Fruit fly (Drosophila melanogaster) whole organism, embryonic: Measurements from ENCODE around the gene TotA.

Experiments used
- Atf6 ChIP-seq: fragments of 200-800 bp; sonication (Bioruptor generic); IDR thresholded peaks from 2 replicates; pipeline ENCODE4 v1.3.6; 2022; ENCODE audit warnings: missing biosample characterization, missing genetic modification characterization
- CG10543 ChIP-seq: fragments of 200-800 bp; sonication (Bioruptor generic); optimal IDR thresholded peaks from 3 replicates; lab custom pipeline; 2017; ENCODE audit warnings: missing biosample characterization, mild to moderate bottlenecking, missing genetic modification characterization, moderate library complexity
- CG11723 ChIP-seq: fragments of 200-800 bp; sonication (Bioruptor generic); optimal IDR thresholded peaks from 2 replicates; lab custom pipeline; 2017; ENCODE audit warnings: missing biosample characterization, mild to moderate bottlenecking, missing genetic modification characterization
- CG13123 ChIP-seq: fragments of 200-800 bp; sonication (Bioruptor generic); optimal IDR thresholded peaks from 2 replicates; lab custom pipeline; 2016; ENCODE audit warnings: missing biosample characterization, missing genetic modification characterization
- CG14667 ChIP-seq: fragments of 200-800 bp; sonication (Bioruptor generic); IDR thresholded peaks from 2 replicates; pipeline ENCODE4 v1.3.6; 2022; ENCODE audit warnings: missing biosample characterization, missing genetic modification characterization
- CG15601 ChIP-seq: fragments of 200-800 bp; sonication (Bioruptor generic); optimal IDR thresholded peaks from 3 replicates; lab custom pipeline; 2019; ENCODE audit warnings: missing biosample characterization, mild to moderate bottlenecking, missing genetic modification characterization, moderate library complexity
- CG1647 ChIP-seq: fragments of 200-800 bp; sonication (Bioruptor generic); optimal IDR thresholded peaks from 3 replicates; lab custom pipeline; 2016; ENCODE audit warnings: missing biosample characterization, missing genetic modification characterization
- CG17385 ChIP-seq: fragments of 200-800 bp; sonication (Bioruptor generic); optimal IDR thresholded peaks from 3 replicates; lab custom pipeline; 2018; ENCODE audit warnings: missing biosample characterization, mild to moderate bottlenecking, missing genetic modification characterization
- CG17912 ChIP-seq: fragments of 200-800 bp; sonication (Bioruptor generic); optimal IDR thresholded peaks from 2 replicates; lab custom pipeline; 2018; ENCODE audit warnings: missing biosample characterization, mild to moderate bottlenecking, missing genetic modification characterization
- CG18011 ChIP-seq: fragments of 200-800 bp; sonication (Bioruptor generic); optimal IDR thresholded peaks from 2 replicates; lab custom pipeline; 2017; ENCODE audit warnings: missing biosample characterization, missing genetic modification characterization, mild to moderate bottlenecking, moderate library complexity, missing genotype
- CG31388 ChIP-seq: fragments of 200-800 bp; sonication (Bioruptor generic); optimal IDR thresholded peaks from 2 replicates; lab custom pipeline; 2016; ENCODE audit warnings: missing biosample characterization, missing genetic modification characterization
- CG3163 ChIP-seq: fragments of 200-800 bp; sonication (Bioruptor generic); optimal IDR thresholded peaks from 3 replicates; lab custom pipeline; 2016; ENCODE audit warnings: missing biosample characterization, missing genetic modification characterization
- CG8281 ChIP-seq: fragments of 200-800 bp; sonication (Bioruptor generic); optimal IDR thresholded peaks from 2 replicates; lab custom pipeline; 2018; ENCODE audit warnings: missing biosample characterization, mild to moderate bottlenecking, missing genetic modification characterization, moderate library complexity
- CG8388 ChIP-seq: fragments of 200-800 bp; sonication (Bioruptor generic); optimal IDR thresholded peaks from 2 replicates; lab custom pipeline; 2019; ENCODE audit warnings: missing biosample characterization, mild to moderate bottlenecking, missing genetic modification characterization, moderate library complexity
- Ets97D ChIP-seq: fragments of 200-800 bp; sonication (Bioruptor generic); optimal IDR thresholded peaks from 3 replicates; lab custom pipeline; 2016; ENCODE audit warnings: missing biosample characterization, missing genetic modification characterization
- Gug ChIP-seq: fragments of 200-800 bp; sonication (Bioruptor generic); IDR thresholded peaks from 4 replicates; pipeline ENCODE4 v1.3.6; 2022; ENCODE audit warnings: missing biosample characterization, missing genetic modification characterization
- Hsf ChIP-seq: fragments of 200-800 bp; sonication (Bioruptor generic); optimal IDR thresholded peaks from 3 replicates; lab custom pipeline; 2016; ENCODE audit warnings: missing biosample characterization, missing genetic modification characterization
- Kr ChIP-seq: fragments of 200-800 bp; sonication (Bioruptor generic); optimal IDR thresholded peaks from 2 replicates; lab custom pipeline; 2017; ENCODE audit warnings: missing biosample characterization, mild to moderate bottlenecking, missing genetic modification characterization
- Lpt ChIP-seq: fragments of >200 bp; optimal IDR thresholded peaks from 2 replicates; lab custom pipeline; 2018; ENCODE audit warnings: missing biosample characterization, missing genetic modification characterization
- MTF-1 ChIP-seq: fragments of 200-800 bp; sonication (Bioruptor generic); optimal IDR thresholded peaks from 2 replicates; lab custom pipeline; 2018; ENCODE audit warnings: missing biosample characterization, mild to moderate bottlenecking, missing genetic modification characterization, borderline replicate concordance
- NC2α ChIP-seq: fragments of 200-800 bp; sonication (Bioruptor generic); optimal IDR thresholded peaks from 2 replicates; lab custom pipeline; 2016; ENCODE audit warnings: missing biosample characterization, missing genetic modification characterization
- NfI ChIP-seq: fragments of 200-800 bp; sonication (Bioruptor generic); optimal IDR thresholded peaks from 3 replicates; lab custom pipeline; 2018; ENCODE audit warnings: missing biosample characterization, mild to moderate bottlenecking, missing genetic modification characterization, moderate library complexity
- Rfx ChIP-seq: fragments of 200-800 bp; sonication (Bioruptor generic); IDR thresholded peaks from 2 replicates; pipeline ENCODE4 v1.3.6; 2022; ENCODE audit warnings: missing biosample characterization, missing genetic modification characterization
- Taf1 ChIP-seq: fragments of 200-800 bp; sonication (Bioruptor generic); IDR thresholded peaks from 2 replicates; pipeline ENCODE4 v1.3.6; 2022; ENCODE audit warnings: missing biosample characterization, missing genetic modification characterization
- Trl ChIP-seq, 3 experiments: fragments of >200 bp in 2 of 3; fragments of 200-800 bp in 1 of 3; sonication (Bioruptor generic) in 1 of 3; optimal IDR thresholded peaks; 2 replicates in 1 of 3; 3 replicates in 2 of 3; lab custom pipeline; 2016 to 2017; ENCODE audit warnings: missing biosample characterization in 1 of 3, missing genetic modification characterization in 1 of 3
- al ChIP-seq: fragments of 200-800 bp; sonication (Bioruptor generic); IDR thresholded peaks from 2 replicates; pipeline ENCODE4 v1.3.6; 2022; ENCODE audit warnings: missing biosample characterization, missing genetic modification characterization
- amos ChIP-seq: fragments of 200-800 bp; sonication (Bioruptor generic); IDR thresholded peaks from 2 replicates; pipeline ENCODE4 v1.3.6; 2022; ENCODE audit warnings: missing biosample characterization, missing genetic modification characterization; ENCODE audit not compliant: partially characterized antibody
- bcd ChIP-seq: fragments of 200-800 bp; sonication (Bioruptor generic); optimal IDR thresholded peaks from 2 replicates; lab custom pipeline; 2017; ENCODE audit warnings: missing biosample characterization, mild to moderate bottlenecking, missing genetic modification characterization
- ci ChIP-seq: fragments of 200-800 bp; sonication (Bioruptor generic); IDR thresholded peaks from 3 replicates; pipeline ENCODE4 v1.3.6; 2022; ENCODE audit warnings: missing biosample characterization, missing genetic modification characterization
- dmrt99B ChIP-seq: fragments of 200-800 bp; sonication (Bioruptor generic); optimal IDR thresholded peaks from 2 replicates; lab custom pipeline; 2018; ENCODE audit warnings: missing biosample characterization, mild to moderate bottlenecking, missing genetic modification characterization, moderate library complexity
- emc ChIP-seq: fragments of 200-800 bp; sonication (Bioruptor generic); optimal IDR thresholded peaks from 2 replicates; lab custom pipeline; 2016; ENCODE audit warnings: missing biosample characterization, missing genetic modification characterization
- gsb ChIP-seq: fragments of 200-800 bp; sonication (Bioruptor generic); IDR thresholded peaks from 2 replicates; pipeline ENCODE4 v1.3.6; 2022; ENCODE audit warnings: missing biosample characterization, missing genetic modification characterization
- h ChIP-seq: fragments of >200 bp; optimal IDR thresholded peaks from 2 replicates; lab custom pipeline; 2017
- her ChIP-seq: fragments of 200-800 bp; sonication (Bioruptor generic); optimal IDR thresholded peaks from 2 replicates; lab custom pipeline; 2016; ENCODE audit warnings: missing biosample characterization, missing genetic modification characterization
- insv ChIP-seq, 2 experiments: fragments of 200-800 bp; sonication (Bioruptor generic); optimal IDR thresholded peaks; 3 replicates each; lab custom pipeline; 2016 to 2018; ENCODE audit warnings: missing biosample characterization in 2 of 2, missing genetic modification characterization in 2 of 2
- jing ChIP-seq: fragments of 200-800 bp; sonication (Bioruptor generic); optimal IDR thresholded peaks from 2 replicates; lab custom pipeline; 2018; ENCODE audit warnings: missing biosample characterization, mild to moderate bottlenecking, missing genetic modification characterization
- kah ChIP-seq: fragments of 200-800 bp; sonication (Bioruptor generic); optimal IDR thresholded peaks from 2 replicates; lab custom pipeline; 2018; ENCODE audit warnings: missing biosample characterization, mild to moderate bottlenecking, missing genetic modification characterization
- kni ChIP-seq: fragments of 200-800 bp; sonication (Bioruptor generic); optimal IDR thresholded peaks from 3 replicates; lab custom pipeline; 2017; ENCODE audit warnings: mild to moderate bottlenecking, missing biosample characterization, missing genetic modification reagents, missing genetic modification characterization
- lab ChIP-seq: fragments of 200-800 bp; sonication (Bioruptor generic); optimal IDR thresholded peaks from 3 replicates; lab custom pipeline; 2017; ENCODE audit warnings: missing biosample characterization, missing genetic modification characterization, mild to moderate bottlenecking, moderate library complexity, missing genetic modification reagents
- lola ChIP-seq, 3 experiments: fragments of >200 bp in 2 of 3; fragments of 200-800 bp in 1 of 3; sonication (Bioruptor generic) in 1 of 3; optimal IDR thresholded peaks; 2 replicates each; lab custom pipeline; 2017 to 2019; ENCODE audit warnings: missing biosample characterization in 3 of 3, missing genetic modification characterization in 3 of 3, mild to moderate bottlenecking in 1 of 3, moderate library complexity in 1 of 3
- mirr ChIP-seq: fragments of 200-800 bp; sonication (Bioruptor generic); optimal IDR thresholded peaks from 3 replicates; lab custom pipeline; 2018; ENCODE audit warnings: missing biosample characterization, mild to moderate bottlenecking, missing genetic modification characterization
- nom ChIP-seq: fragments of 200-800 bp; sonication (Bioruptor generic); optimal IDR thresholded peaks from 2 replicates; lab custom pipeline; 2017; ENCODE audit warnings: missing biosample characterization, missing genetic modification characterization, mild to moderate bottlenecking, moderate library complexity, missing genetic modification reagents
- onecut ChIP-seq: fragments of 200-800 bp; sonication (Bioruptor generic); IDR thresholded peaks from 2 replicates; pipeline ENCODE4 v1.3.6; 2022; ENCODE audit warnings: missing biosample characterization, missing genetic modification characterization
- pfk ChIP-seq: fragments of 200-800 bp; sonication (Bioruptor generic); optimal IDR thresholded peaks from 2 replicates; lab custom pipeline; 2018; ENCODE audit warnings: missing biosample characterization, mild to moderate bottlenecking, missing genetic modification characterization, moderate library complexity
- pho ChIP-seq: fragments of 200-800 bp; sonication (Bioruptor generic); optimal IDR thresholded peaks from 2 replicates; lab custom pipeline; 2016; ENCODE audit warnings: missing biosample characterization, missing genetic modification characterization
- phol ChIP-seq: fragments of 200-800 bp; sonication (Bioruptor generic); optimal IDR thresholded peaks from 3 replicates; lab custom pipeline; 2018; ENCODE audit warnings: missing biosample characterization, mild to moderate bottlenecking, missing genetic modification characterization, moderate library complexity
- salm ChIP-seq: fragments of 200-800 bp; sonication (Bioruptor generic); optimal IDR thresholded peaks from 2 replicates; lab custom pipeline; 2018; ENCODE audit warnings: missing biosample characterization, mild to moderate bottlenecking, missing genetic modification characterization
- sim ChIP-seq: fragments of 200-800 bp; sonication (Bioruptor generic); IDR thresholded peaks from 2 replicates; pipeline ENCODE4 v1.3.6; 2022; ENCODE audit warnings: missing biosample characterization, missing genetic modification characterization
- vfl ChIP-seq: fragments of 200-800 bp; sonication (Bioruptor generic); optimal IDR thresholded peaks from 2 replicates; lab custom pipeline; 2016; ENCODE audit warnings: missing biosample characterization, missing genetic modification characterization

TotA gene

dm6 chr3R:20830153-20830695 lies 40.6 kb upstream of the TotA start, which contains the start of gene Adss (continued):
- TF ChIP-seq sim (0 out of 2 replicates have a peak, but pooled peaks have one; percentile 14), ci (GFP tag; lab: Robert Waterston, UW) (peak; percentile 74; the same call in 2 of the 3 replicates), Hsf (no peak), amos (GFP tag; lab: Robert Waterston, UW) (peak; percentile 49; the same call in 1 of the 2 replicates), vfl (no peak), CG13123 (GFP tag; lab: Kevin White, UChicago) (no peak), kni (GFP tag; lab: Kevin White, UChicago) (peak; percentile 77), onecut (GFP tag; lab: Robert Waterston, UW) (peak; percentile 35; the same call in 1 of the 2 replicates), CG14667 (GFP tag; lab: Robert Waterston, UW) (no peak), Rfx (peak; percentile 59), Kr (GFP tag; lab: Kevin White, UChicago) (no peak), gsb (no peak), Taf1 (GFP tag; lab: Robert Waterston, UW) (no peak), bcd (GFP tag; lab: Kevin White, UChicago) (peak; percentile 24), pfk (peak; percentile 65), CG3163 (GFP tag; lab: Kevin White, UChicago) (peak; percentile 37), Trl (optimal IDR thresholded peaks at IDR 0.05; lab: Kevin White, UChicago) (peak in 1 of 2 experiments; percentile 26), Trl (GFP tag; optimal IDR thresholded peaks at IDR 0.05; lab: Kevin White, UChicago) (peak; percentile 56), Ets97D (GFP tag; lab: Kevin White, UChicago) (peak; percentile 50), CG17385 (GFP tag; lab: Kevin White, UChicago) (peak; percentile 43), dmrt99B (tag; lab: Kevin White, UChicago) (no peak), kah (GFP tag; lab: Kevin White, UChicago) (peak; percentile 19), NfI (GFP tag; lab: Kevin White, UChicago) (peak; percentile 5), jing (GFP tag; lab: Kevin White, UChicago) (no peak), CG1647 (GFP tag; lab: Kevin White, UChicago) (peak; percentile 32), phol (peak; percentile 48), CG31388 (GFP tag; lab: Kevin White, UChicago) (no peak), CG8388 (GFP tag; lab: Kevin White, UChicago) (no peak), emc (GFP tag; lab: Kevin White, UChicago) (peak; percentile 2), CG17912 (GFP tag; lab: Kevin White, UChicago) (peak; percentile 51), Gug (peak; percentile 35; the same call in 1 of the 4 replicates), pho (GFP tag; lab: Kevin White, UChicago) (peak; percentile 10), CG10543 (GFP tag; lab: Kevin White, UChicago) (peak; percentile 29), al (GFP tag; lab: Robert Waterston, UW) (peak; percentile 15; the same call in 1 of the 2 replicates), CG15601 (tag; lab: Kevin White, UChicago) (no peak), CG18011 (GFP tag; lab: Kevin White, UChicago) (no peak), lola (GFP tag; optimal IDR thresholded peaks at IDR 0.05; lab: Kevin White, UChicago) (no peak), lab (GFP tag; lab: Kevin White, UChicago) (peak; percentile 63), CG8281 (tag; lab: Kevin White, UChicago) (no peak), her (GFP tag; lab: Kevin White, UChicago) (peak; percentile 59), h (lab: Kevin White, UChicago) (no peak), Atf6 (GFP tag; lab: Robert Waterston, UW) (peak; percentile 56; the same call in 1 of the 2 replicates), CG11723 (GFP tag; lab: Kevin White, UChicago) (no peak), MTF-1 (GFP tag; lab: Kevin White, UChicago) (peak; percentile 63), salm (tag; lab: Kevin White, UChicago) (no peak), insv (GFP tag; optimal IDR thresholded peaks at IDR 0.05; lab: Kevin White, UChicago) (peak in 1 of 2 experiments; percentile 6), NC2α (GFP tag; lab: Kevin White, UChicago) (peak; percentile 33), Lpt (peak; percentile 46), mirr (peak; percentile 53), nom (GFP tag; lab: Kevin White, UChicago) (peak; percentile 45)
